Worm (Caenorhabditis elegans) whole organism, L3 larva: Measurements from ENCODE around the gene C13F10.1.
A peak's percentile ranks its signal among the peaks of the same experiment; 100 is the strongest.

ENCODE experiments used
- R02D3.7 ChIP-seq: fragments of 150-350 bp; optimal IDR thresholded peaks from 2 replicates; lab custom pipeline; 2014; ENCODE audit warnings: missing biosample characterization, missing genetic modification characterization
- ZK546.5 ChIP-seq: sonication (generic microtip); optimal IDR thresholded peaks from 2 replicates; lab custom pipeline; 2017; ENCODE audit warnings: missing biosample characterization, missing genetic modification characterization
- aly-2 ChIP-seq: fragments of 150-350 bp; optimal IDR thresholded peaks from 2 replicates; lab custom pipeline; 2014; ENCODE audit warnings: missing biosample characterization, missing genetic modification characterization
- ama-1 ChIP-seq: fragments of 150-350 bp; optimal IDR thresholded peaks from 2 replicates; lab custom pipeline; 2018
- daf-12 ChIP-seq: fragments of 150-350 bp; optimal IDR thresholded peaks from 2 replicates; lab custom pipeline; 2014; ENCODE audit warnings: missing biosample characterization, missing genetic modification reagents, missing genetic modification characterization
- egl-27 ChIP-seq: sonication (generic microtip); optimal IDR thresholded peaks from 4 replicates; lab custom pipeline; 2017; ENCODE audit warnings: missing biosample characterization, missing genetic modification reagents, missing genetic modification characterization
- egl-5 ChIP-seq: fragments of 150-350 bp; optimal IDR thresholded peaks from 2 replicates; lab custom pipeline; 2017; ENCODE audit warnings: missing biosample characterization, missing genetic modification reagents, missing genetic modification characterization, inconsistent platforms
- elt-1 ChIP-seq: fragments of 150-350 bp; optimal IDR thresholded peaks from 2 replicates; lab custom pipeline; 2014; ENCODE audit warnings: missing biosample characterization, missing genetic modification characterization
- elt-2 ChIP-seq: sonication (generic microtip); optimal IDR thresholded peaks from 2 replicates; lab custom pipeline; 2016; ENCODE audit warnings: missing genetic modification reagents, mild to moderate bottlenecking, missing genetic modification characterization, missing compliant biosample characterization
- elt-3 ChIP-seq, 3 experiments: fragments of 150-350 bp in 1 of 3; sonication (generic microtip) in 2 of 3; optimal IDR thresholded peaks; 2 replicates in 2 of 3; 4 replicates in 1 of 3; lab custom pipeline; 2014 to 2017; ENCODE audit warnings: missing biosample characterization in 3 of 3, missing genetic modification characterization in 3 of 3
- eor-1 ChIP-seq, 2 experiments: fragments of 150-350 bp; optimal IDR thresholded peaks; 2 replicates each; lab custom pipeline; 2014 to 2018; ENCODE audit warnings: missing biosample characterization in 2 of 2, missing genetic modification characterization in 2 of 2
- fkh-10 ChIP-seq: sonication (generic microtip); optimal IDR thresholded peaks from 2 replicates; lab custom pipeline; 2017; ENCODE audit warnings: missing biosample characterization, missing genetic modification reagents, missing genetic modification characterization
- fkh-2 ChIP-seq: fragments of 150-350 bp; optimal IDR thresholded peaks from 2 replicates; lab custom pipeline; 2014; ENCODE audit warnings: missing biosample characterization, missing genetic modification reagents, missing genetic modification characterization
- hmg-11 ChIP-seq: sonication (generic microtip); optimal IDR thresholded peaks from 2 replicates; lab custom pipeline; 2016; ENCODE audit warnings: missing genetic modification characterization, missing compliant biosample characterization
- jun-1 ChIP-seq: fragments of 150-350 bp; optimal IDR thresholded peaks from 2 replicates; lab custom pipeline; 2014; ENCODE audit warnings: missing biosample characterization, missing genetic modification reagents, missing genetic modification characterization
- lin-15B ChIP-seq: fragments of 150-350 bp; optimal IDR thresholded peaks from 2 replicates; lab custom pipeline; 2014; ENCODE audit warnings: missing biosample characterization, missing genetic modification characterization
- lin-39 ChIP-seq: fragments of 150-350 bp; optimal IDR thresholded peaks from 2 replicates; lab custom pipeline; 2018; ENCODE audit warnings: missing biosample characterization, missing genetic modification reagents, missing genetic modification characterization
- lsy-12 ChIP-seq: sonication (generic microtip); optimal IDR thresholded peaks from 2 replicates; lab custom pipeline; 2016; ENCODE audit warnings: mild to moderate bottlenecking, missing genetic modification characterization, missing compliant biosample characterization
- mdl-1 ChIP-seq: fragments of 150-350 bp; optimal IDR thresholded peaks from 2 replicates; lab custom pipeline; 2014; ENCODE audit warnings: missing biosample characterization, missing genetic modification characterization
- mml-1 ChIP-seq: fragments of 150-350 bp; sonication (generic microtip); optimal IDR thresholded peaks from 3 replicates; lab custom pipeline; 2014; ENCODE audit warnings: missing biosample characterization, missing genetic modification characterization
- nfya-1 ChIP-seq: sonication (generic microtip); optimal IDR thresholded peaks from 2 replicates; lab custom pipeline; 2017; ENCODE audit warnings: missing genetic modification characterization, mild to moderate bottlenecking, missing compliant biosample characterization, antibody characterized with exemption, moderate library complexity; ENCODE audit not compliant: insufficient read depth
- nhr-11 ChIP-seq: fragments of 150-350 bp; optimal IDR thresholded peaks from 2 replicates; lab custom pipeline; 2014; ENCODE audit warnings: missing biosample characterization, missing genetic modification characterization
- nhr-12 ChIP-seq: fragments of 150-350 bp; optimal IDR thresholded peaks from 2 replicates; lab custom pipeline; 2014; ENCODE audit warnings: missing biosample characterization, missing genetic modification characterization
- nhr-28 ChIP-seq: fragments of 150-350 bp; optimal IDR thresholded peaks from 2 replicates; lab custom pipeline; 2014; ENCODE audit warnings: missing biosample characterization, missing genetic modification characterization
- nhr-43 ChIP-seq: sonication (generic microtip); optimal IDR thresholded peaks from 2 replicates; lab custom pipeline; 2016; ENCODE audit warnings: mild to moderate bottlenecking, missing genetic modification characterization, missing compliant biosample characterization; ENCODE audit not compliant: poor library complexity, severe bottlenecking
- nhr-67 ChIP-seq: fragments of 150-350 bp; optimal IDR thresholded peaks from 2 replicates; lab custom pipeline; 2014; ENCODE audit warnings: missing biosample characterization, missing genetic modification characterization
- nhr-76 ChIP-seq: fragments of 150-350 bp; sonication (generic microtip); optimal IDR thresholded peaks from 5 replicates; lab custom pipeline; 2014; ENCODE audit warnings: missing biosample characterization, missing genetic modification characterization
- pha-4 ChIP-seq: fragments of 150-350 bp; optimal IDR thresholded peaks from 2 replicates; lab custom pipeline; 2014; ENCODE audit warnings: missing biosample characterization, missing genetic modification reagents, missing genetic modification characterization
- pqm-1 ChIP-seq: fragments of 150-350 bp; optimal IDR thresholded peaks from 2 replicates; lab custom pipeline; 2017; ENCODE audit warnings: missing biosample characterization, missing genetic modification characterization, inconsistent platforms
- snpc-4 ChIP-seq: fragments of 150-350 bp; optimal IDR thresholded peaks from 2 replicates; lab custom pipeline; 2014; ENCODE audit warnings: missing biosample characterization, missing genetic modification characterization
- unc-62 ChIP-seq: fragments of 150-350 bp; sonication (generic microtip); optimal IDR thresholded peaks from 4 replicates; lab custom pipeline; 2014; ENCODE audit warnings: missing biosample characterization, missing genetic modification reagents, missing genetic modification characterization
- ztf-11 ChIP-seq: fragments of 150-350 bp; optimal IDR thresholded peaks from 2 replicates; lab custom pipeline; 2014; ENCODE audit warnings: missing biosample characterization, missing genetic modification characterization

The C13F10.1 gene

ce11 chrV:7199932-7200331, 23.9 kb upstream of the C13F10.1 start, which contains the start of gene F09G2.1:
Gene F09G2.1 (plus strand): TSS chrV:7200232.
- TF ChIP-seq ama-1 (lab: Kevin White, UChicago) = no peak
- TF ChIP-seq nhr-11 = no peak
- no peak for TF ChIP-seq aly-2 (tag; lab: Kevin White, UChicago)
- TF ChIP-seq pha-4 = no peak
- no peak for TF ChIP-seq ZK546.5 (tag; lab: Kevin White, UChicago)
- no peak for TF ChIP-seq nhr-67 (tag; lab: Kevin White, UChicago)
- no peak for TF ChIP-seq lsy-12 (tag; lab: Kevin White, UChicago)
- no peak for TF ChIP-seq mdl-1 (tag; lab: Kevin White, UChicago)
- no peak for TF ChIP-seq snpc-4
- no peak for TF ChIP-seq egl-5 (tag; lab: Kevin White, UChicago)
- no peak for TF ChIP-seq daf-12 (tag; lab: Kevin White, UChicago)
- no peak for TF ChIP-seq eor-1 (tag; optimal IDR thresholded peaks at IDR 0.05; lab: Kevin White, UChicago)
- TF ChIP-seq fkh-10 = no peak
- TF ChIP-seq nhr-12 (tag; lab: Kevin White, UChicago) = no peak
- TF ChIP-seq unc-62 (GFP tag; lab: Kevin White, UChicago) = no peak
- no peak for TF ChIP-seq nfya-1 (tag; lab: Kevin White, UChicago)
- no peak for TF ChIP-seq nhr-76 (tag; lab: Kevin White, UChicago)
- no peak for TF ChIP-seq nhr-43 (tag; lab: Kevin White, UChicago)
- no peak for TF ChIP-seq lin-39
- TF ChIP-seq mml-1 (tag; lab: Kevin White, UChicago) = no peak

ce11 chrV:7201353-7201752, 22.5 kb upstream of the C13F10.1 start:
- TF ChIP-seq egl-27 (no peak), fkh-10 (no peak), elt-3 (tag; optimal IDR thresholded peaks at IDR 0.05; lab: Kevin White, UChicago) (no peak), nhr-43 (tag; lab: Kevin White, UChicago) (no peak), daf-12 (tag; lab: Kevin White, UChicago) (no peak), R02D3.7 (tag; lab: Kevin White, UChicago) (no peak), aly-2 (tag; lab: Kevin White, UChicago) (no peak), lsy-12 (tag; lab: Kevin White, UChicago) (no peak)

- TF ChIP-seq snpc-4 (no peak), elt-3 (tag; optimal IDR thresholded peaks at IDR 0.05; lab: Kevin White, UChicago) (no peak), ztf-11 (tag; lab: Kevin White, UChicago) (no peak), fkh-2 (tag; lab: Kevin White, UChicago) (no peak), nhr-11 (no peak), jun-1 (tag; lab: Kevin White, UChicago) (no peak), pha-4 (no peak)
Measured at ce11 chrV:7209001-7209400, 14.9 kb upstream of the C13F10.1 start.

- TF ChIP-seq nhr-76 (tag; lab: Kevin White, UChicago) = no peak
- no peak for TF ChIP-seq elt-2 (tag; lab: Kevin White, UChicago)
- TF ChIP-seq pqm-1 = no peak
- no peak for TF ChIP-seq unc-62 (GFP tag; lab: Kevin White, UChicago)
- no peak for TF ChIP-seq egl-27
- TF ChIP-seq eor-1 (tag; optimal IDR thresholded peaks at IDR 0.05; lab: Kevin White, UChicago) = no peak
- no peak for TF ChIP-seq nhr-67 (tag; lab: Kevin White, UChicago)
- TF ChIP-seq elt-3 (tag; optimal IDR thresholded peaks at IDR 0.05; lab: Kevin White, UChicago) = no peak
- TF ChIP-seq elt-1 (tag; lab: Kevin White, UChicago) = no peak
- no peak for TF ChIP-seq ZK546.5 (tag; lab: Kevin White, UChicago)
Measured at ce11 chrV:7214802-7215201, 9.1 kb upstream of the C13F10.1 start, which contains the start of gene soap-1. Gene soap-1 (minus strand): TSS chrV:7214902.

DNA sequence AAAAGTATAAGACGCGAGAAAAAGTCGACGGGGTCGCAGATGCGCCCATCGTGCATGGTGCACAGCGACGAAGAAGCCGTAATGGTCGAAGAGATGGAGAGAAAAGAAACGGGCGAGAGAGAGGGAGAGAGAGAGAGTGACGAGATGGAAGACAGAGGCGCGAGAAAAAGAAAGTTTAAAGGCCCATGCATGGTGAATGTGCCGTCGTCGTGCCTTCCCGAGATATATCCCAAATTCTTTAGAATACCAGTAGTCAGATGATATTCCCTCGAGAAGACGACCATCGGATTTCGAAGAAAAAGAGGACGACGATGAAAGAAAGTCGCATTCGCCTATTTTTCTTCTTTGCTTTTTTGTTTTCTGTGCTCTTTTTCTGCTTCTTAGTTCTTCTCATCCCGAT, 7.9 kb upstream of the C13F10.1 start:
- TF ChIP-seq ZK546.5 (tag; lab: Kevin White, UChicago) (no peak), nfya-1 (tag; lab: Kevin White, UChicago) (peak; percentile 46), nhr-43 (tag; lab: Kevin White, UChicago) (no peak), lin-39 (peak; percentile 16), hmg-11 (tag; lab: Kevin White, UChicago) (peak; percentile 44), lin-15B (tag; lab: Kevin White, UChicago) (peak; percentile 28), pha-4 (no peak), nhr-28 (tag; lab: Kevin White, UChicago) (no peak), mml-1 (tag; lab: Kevin White, UChicago) (no peak), nhr-11 (no peak), snpc-4 (peak; percentile 11)
